Worm (Caenorhabditis elegans) whole organism, late embryonic: ENCODE measurements around the gene Y22D7AL.11.

Experiments
- C08G9.2 ChIP-seq: sonication (generic microtip); optimal IDR thresholded peaks from 2 replicates; lab custom pipeline; 2016; ENCODE audit warnings: mild to moderate bottlenecking, missing genetic modification characterization, moderate library complexity, missing compliant biosample characterization
- C38D4.7 ChIP-seq: fragments of 200-800 bp; sonication (Bioruptor generic); optimal IDR thresholded peaks from 2 replicates; lab custom pipeline; 2018; ENCODE audit warnings: mild to moderate bottlenecking, missing genetic modification characterization, moderate library complexity, missing compliant biosample characterization
- T23F11.4 ChIP-seq: fragments of 200-800 bp; sonication (Bioruptor generic); optimal IDR thresholded peaks from 2 replicates; lab custom pipeline; 2018; ENCODE audit warnings: mild to moderate bottlenecking, missing genetic modification characterization, missing compliant biosample characterization
- ahr-1 ChIP-seq: sonication (generic microtip); optimal IDR thresholded peaks from 2 replicates; lab custom pipeline; 2016; ENCODE audit warnings: missing genetic modification characterization, missing compliant biosample characterization
- ama-1 ChIP-seq: fragments of 150-350 bp; optimal IDR thresholded peaks from 2 replicates; lab custom pipeline; 2014
- ceh-14 ChIP-seq: sonication (generic microtip); optimal IDR thresholded peaks from 2 replicates; lab custom pipeline; 2016; ENCODE audit warnings: missing genotype, missing genetic modification characterization, missing compliant biosample characterization
- ceh-18 ChIP-seq: sonication (generic microtip); optimal IDR thresholded peaks from 2 replicates; lab custom pipeline; 2016; ENCODE audit warnings: missing genetic modification characterization, missing compliant biosample characterization
- ceh-2 ChIP-seq: sonication (generic microtip); optimal IDR thresholded peaks from 2 replicates; lab custom pipeline; 2016; ENCODE audit warnings: missing genotype, missing genetic modification characterization, missing compliant biosample characterization
- ceh-22 ChIP-seq: sonication (generic microtip); optimal IDR thresholded peaks from 2 replicates; lab custom pipeline; 2017; ENCODE audit warnings: missing biosample characterization, missing genetic modification characterization
- ceh-31 ChIP-seq: sonication (generic microtip); optimal IDR thresholded peaks from 2 replicates; lab custom pipeline; 2016; ENCODE audit warnings: missing genetic modification characterization, missing compliant biosample characterization
- ceh-45 ChIP-seq: fragments of 200-800 bp; sonication (Bioruptor generic); IDR thresholded peaks from 2 replicates; pipeline ENCODE4 v1.3.6; 2022; ENCODE audit warnings: missing genetic modification reagents, missing genetic modification characterization, missing compliant biosample characterization
- ceh-48 ChIP-seq: sonication (generic microtip); optimal IDR thresholded peaks from 2 replicates; lab custom pipeline; 2016; ENCODE audit warnings: missing genetic modification characterization, inconsistent platforms, missing compliant biosample characterization
- dmd-4 ChIP-seq: sonication (generic microtip); optimal IDR thresholded peaks from 2 replicates; lab custom pipeline; 2016; ENCODE audit warnings: borderline replicate concordance, missing genetic modification characterization, missing compliant biosample characterization
- elt-4 ChIP-seq: sonication (generic microtip); optimal IDR thresholded peaks from 2 replicates; lab custom pipeline; 2016; ENCODE audit warnings: missing genetic modification characterization, missing compliant biosample characterization
- ets-4 ChIP-seq: sonication (generic microtip); optimal IDR thresholded peaks from 2 replicates; lab custom pipeline; 2016; ENCODE audit warnings: missing genetic modification characterization, missing compliant biosample characterization
- fkh-10 ChIP-seq: fragments of 150-350 bp; optimal IDR thresholded peaks from 2 replicates; lab custom pipeline; 2014; ENCODE audit warnings: missing biosample characterization, missing genetic modification reagents, missing genetic modification characterization
- hlh-13 ChIP-seq: fragments of 200-800 bp; sonication (Bioruptor generic); optimal IDR thresholded peaks from 2 replicates; lab custom pipeline; 2018; ENCODE audit warnings: mild to moderate bottlenecking, missing genetic modification characterization, missing compliant biosample characterization
- hlh-6 ChIP-seq: sonication (generic microtip); optimal IDR thresholded peaks from 2 replicates; lab custom pipeline; 2016; ENCODE audit warnings: missing genotype, missing genetic modification characterization, missing compliant biosample characterization
- hlh-8 ChIP-seq: sonication (generic microtip); optimal IDR thresholded peaks from 2 replicates; lab custom pipeline; 2016; ENCODE audit warnings: missing genotype, missing genetic modification characterization, missing compliant biosample characterization
- lim-6 ChIP-seq: sonication (generic microtip); optimal IDR thresholded peaks from 2 replicates; lab custom pipeline; 2016; ENCODE audit warnings: missing genetic modification characterization, missing compliant biosample characterization
- lin-11 ChIP-seq: fragments of 200-800 bp; sonication (Bioruptor generic); optimal IDR thresholded peaks from 2 replicates; lab custom pipeline; 2018; ENCODE audit warnings: mild to moderate bottlenecking, missing genetic modification characterization, missing compliant biosample characterization
- madf-2 ChIP-seq: sonication (generic microtip); optimal IDR thresholded peaks from 2 replicates; lab custom pipeline; 2017; ENCODE audit warnings: missing genetic modification characterization, missing compliant biosample characterization
- mec-3 ChIP-seq: sonication (generic microtip); optimal IDR thresholded peaks from 2 replicates; lab custom pipeline; 2016; ENCODE audit warnings: borderline replicate concordance, missing genetic modification characterization, missing compliant biosample characterization
- nfya-1 ChIP-seq: sonication (generic microtip); optimal IDR thresholded peaks from 2 replicates; lab custom pipeline; 2017; ENCODE audit warnings: missing genetic modification characterization, mild to moderate bottlenecking, missing compliant biosample characterization, antibody characterized with exemption, moderate library complexity
- nhr-11 ChIP-seq: fragments of 150-350 bp; optimal IDR thresholded peaks from 2 replicates; lab custom pipeline; 2014; ENCODE audit warnings: missing biosample characterization, missing genetic modification characterization
- nhr-232 ChIP-seq: sonication (generic microtip); optimal IDR thresholded peaks from 2 replicates; lab custom pipeline; 2016; ENCODE audit warnings: missing genetic modification characterization, missing compliant biosample characterization
- pax-1 ChIP-seq: fragments of 150-350 bp; optimal IDR thresholded peaks from 2 replicates; lab custom pipeline; 2014; ENCODE audit warnings: missing biosample characterization, missing genetic modification characterization
- pqm-1 ChIP-seq: sonication (generic microtip); optimal IDR thresholded peaks from 2 replicates; lab custom pipeline; 2016; ENCODE audit warnings: missing genetic modification characterization, missing compliant biosample characterization
- pros-1 ChIP-seq: fragments of 150-350 bp; optimal IDR thresholded peaks from 2 replicates; lab custom pipeline; 2014; ENCODE audit warnings: missing biosample characterization, missing genetic modification reagents, missing genetic modification characterization
- syd-9 ChIP-seq: sonication (generic microtip); optimal IDR thresholded peaks from 2 replicates; lab custom pipeline; 2016; ENCODE audit warnings: mild to moderate bottlenecking, missing genetic modification characterization, moderate library complexity, missing compliant biosample characterization
- tbx-7 ChIP-seq: sonication (generic microtip); optimal IDR thresholded peaks from 2 replicates; lab custom pipeline; 2016; ENCODE audit warnings: missing genotype, missing genetic modification characterization, missing compliant biosample characterization
- unc-3 ChIP-seq, 2 experiments: fragments of 200-800 bp in 1 of 2; sonication (Bioruptor generic) in 1 of 2; sonication (generic microtip) in 1 of 2; conservative IDR thresholded peaks in 1 of 2; optimal IDR thresholded peaks in 1 of 2; 2 replicates each; pipeline versions ENCODE4 v1.3.6 to Lab custom; 2016 to 2022; ENCODE audit warnings: missing compliant biosample characterization in 2 of 2, missing genetic modification characterization in 2 of 2, missing genetic modification reagents in 1 of 2
- unc-55 ChIP-seq: sonication (generic microtip); optimal IDR thresholded peaks from 2 replicates; lab custom pipeline; 2017; ENCODE audit warnings: missing biosample characterization, missing genetic modification reagents, missing genetic modification characterization
- zip-5 ChIP-seq: sonication (generic microtip); optimal IDR thresholded peaks from 2 replicates; lab custom pipeline; 2016; ENCODE audit warnings: missing genetic modification characterization, missing compliant biosample characterization
- ztf-16 ChIP-seq: sonication (generic microtip); optimal IDR thresholded peaks from 2 replicates; lab custom pipeline; 2017; ENCODE audit warnings: missing genetic modification characterization, missing compliant biosample characterization

Y22D7AL.11 gene

ce11 chrIII:1666893-1667292 lies 32.7 kb upstream of the Y22D7AL.11 start:
- TF ChIP-seq pros-1 (no peak), ceh-48 (tag; lab: Kevin White, UChicago) (peak; percentile 15), ceh-22 (no peak), nhr-11 (tag; lab: Kevin White, UChicago) (no peak)

DNA sequence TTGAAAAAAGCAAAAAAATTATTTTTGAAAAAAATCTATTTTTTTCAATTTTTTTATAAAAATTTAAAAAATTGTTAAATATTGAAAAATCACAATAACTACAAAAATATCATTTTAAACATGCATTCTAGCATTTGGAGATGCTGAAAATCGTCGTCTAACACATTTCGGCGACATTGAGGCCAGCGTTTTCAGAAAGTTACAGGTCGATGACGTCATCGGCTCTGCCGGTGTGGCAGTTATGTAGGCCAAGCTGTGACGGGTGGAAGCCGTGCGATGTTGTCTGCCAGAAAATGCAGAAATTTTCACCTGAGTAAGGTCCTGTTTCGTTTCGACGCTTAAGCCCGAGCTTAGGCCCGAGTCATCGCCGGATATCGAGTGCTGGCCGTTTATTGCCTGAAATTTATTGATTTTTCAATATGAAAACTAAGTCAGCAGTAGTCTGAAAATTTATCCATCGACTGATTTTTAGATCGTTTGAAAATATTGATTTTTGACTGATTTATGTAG lies 31.7 kb upstream of the Y22D7AL.11 start, which contains the start of gene Y22D7AR.3:
Gene Y22D7AR.3, minus strand, starts transcription at position 51 of the 510 bp plus-strand sequence.
- TF ChIP-seq nhr-232 (tag; lab: Kevin White, UChicago) (no peak), syd-9 (tag; lab: Kevin White, UChicago) (no peak), T23F11.4 (GFP tag; lab: Kevin White, UChicago) (no peak), hlh-8 (tag; lab: Kevin White, UChicago) (no peak), hlh-6 (tag; lab: Kevin White, UChicago) (no peak)

ce11 chrIII:1665373-1665772 lies 31.2 kb upstream of the Y22D7AL.11 start:
- TF ChIP-seq ceh-45 (GFP tag; lab: Robert Waterston, UW) (no peak), lin-11 (tag; lab: Kevin White, UChicago) (no peak)

- TF ChIP-seq hlh-8 (tag; lab: Kevin White, UChicago) (no peak), ceh-45 (GFP tag; lab: Robert Waterston, UW) (0 out of 2 replicates have a peak, but pooled peaks have one; percentile 42)
These were observed 30.6 kb upstream of the Y22D7AL.11 start, which contains the start of gene Y22D7AL.16 for ce11 chrIII:1664761-1665266. Gene Y22D7AL.16 (minus strand): TSS chrIII:1665216.

ce11 chrIII:1663056-1663455 lies 28.9 kb upstream of the Y22D7AL.11 start:
- TF ChIP-seq ceh-31 (tag; lab: Kevin White, UChicago) (no peak), ztf-16 (tag; lab: Kevin White, UChicago) (no peak), nhr-11 (tag; lab: Kevin White, UChicago) (no peak), ceh-18 (tag; lab: Kevin White, UChicago) (no peak), nfya-1 (no peak), hlh-8 (tag; lab: Kevin White, UChicago) (no peak), ahr-1 (no peak), ets-4 (tag; lab: Kevin White, UChicago) (no peak), fkh-10 (GFP tag; lab: Kevin White, UChicago) (no peak), ama-1 (lab: Kevin White, UChicago) (no peak), madf-2 (no peak), elt-4 (no peak), C38D4.7 (GFP tag; lab: Kevin White, UChicago) (no peak), pqm-1 (no peak)

ce11 chrIII:1662405-1662804 lies 28.2 kb upstream of the Y22D7AL.11 start:
- TF ChIP-seq hlh-6 (tag; lab: Kevin White, UChicago), result no peak
- TF ChIP-seq tbx-7 (tag; lab: Kevin White, UChicago), result no peak
- no peak for TF ChIP-seq dmd-4 (tag; lab: Kevin White, UChicago)
- no peak for TF ChIP-seq C38D4.7 (GFP tag; lab: Kevin White, UChicago)
- no peak for TF ChIP-seq hlh-13 (GFP tag; lab: Kevin White, UChicago)
- no peak for TF ChIP-seq ceh-2 (tag; lab: Kevin White, UChicago)
- TF ChIP-seq zip-5 (tag; lab: Kevin White, UChicago), result no peak
- TF ChIP-seq nfya-1, result no peak
- TF ChIP-seq pax-1 (tag; lab: Kevin White, UChicago), result no peak
- TF ChIP-seq C08G9.2 (tag; lab: Kevin White, UChicago), result no peak
- TF ChIP-seq ceh-22, result no peak
- TF ChIP-seq unc-3 (GFP tag; conservative IDR thresholded peaks at IDR 0.05; lab: Robert Waterston, UW), result no peak
- no peak for TF ChIP-seq unc-3 (tag; optimal IDR thresholded peaks at IDR 0.05; lab: Kevin White, UChicago)
- TF ChIP-seq ceh-14 (tag; lab: Kevin White, UChicago), result no peak
- no peak for TF ChIP-seq mec-3 (tag; lab: Kevin White, UChicago)
- no peak for TF ChIP-seq ceh-45 (GFP tag; lab: Robert Waterston, UW)
- no peak for TF ChIP-seq lim-6
- no peak for TF ChIP-seq unc-55 (GFP tag; lab: Kevin White, UChicago)
- TF ChIP-seq, all 69 proteins: peak for 0
